Worm (Caenorhabditis elegans) whole organism, L2 larva: ENCODE measurements around the gene acr-7.

ENCODE experiments used
- ceh-16 ChIP-seq: fragments of 150-350 bp; optimal IDR thresholded peaks from 2 replicates; lab custom pipeline; 2014; ENCODE audit warnings: missing biosample characterization, missing genetic modification characterization
- elt-1 ChIP-seq: fragments of 150-350 bp; optimal IDR thresholded peaks from 2 replicates; lab custom pipeline; 2014; ENCODE audit warnings: missing biosample characterization, missing genetic modification characterization
- lin-13 ChIP-seq: fragments of 150-350 bp; optimal IDR thresholded peaks from 2 replicates; lab custom pipeline; 2014; ENCODE audit warnings: missing biosample characterization, missing genetic modification reagents, missing genetic modification characterization
- lsy-2 ChIP-seq, 2 experiments: fragments of 150-350 bp in 1 of 2; sonication (generic microtip) in 1 of 2; optimal IDR thresholded peaks; 2 replicates each; lab custom pipeline; 2014 to 2017; ENCODE audit warnings: missing biosample characterization in 2 of 2, missing genetic modification characterization in 2 of 2

DNA sequence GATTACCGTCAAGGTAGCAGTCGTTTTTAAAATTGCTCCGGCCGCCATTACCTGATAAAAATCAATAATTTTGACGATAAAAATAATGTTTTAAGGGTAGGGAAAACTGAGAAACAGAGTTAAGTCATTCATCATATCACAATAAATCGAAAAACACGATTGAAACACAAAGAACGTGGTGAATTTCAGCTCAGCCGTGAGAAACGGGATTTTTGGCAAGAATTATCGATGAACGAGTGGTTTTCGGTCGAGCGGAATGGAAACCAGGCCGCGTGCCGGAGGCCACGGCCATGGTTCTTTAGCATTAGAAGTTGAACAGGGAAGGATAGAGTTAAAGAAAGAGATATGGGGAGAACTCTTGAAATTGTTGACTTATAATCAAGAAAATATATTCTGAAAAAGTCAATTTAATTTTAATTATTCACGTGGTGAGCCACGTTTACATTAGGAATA is 29.7 kb upstream of the acr-7 start, which contains the start of the genes vha-4 and T01H3.5:
- no peak for TF ChIP-seq lin-13 (GFP tag; lab: Kevin White, UChicago)
- no peak for TF ChIP-seq elt-1 (tag; lab: Kevin White, UChicago)
- TF ChIP-seq ceh-16 (tag; lab: Kevin White, UChicago): no peak
- peak in 1 of 2 experiments; percentile 12 for TF ChIP-seq lsy-2 (tag; optimal IDR thresholded peaks at IDR 0.05; lab: Kevin White, UChicago)
